Worm (Caenorhabditis elegans): ENCODE measurements around the gene C18A3.7.

The C18A3.7 gene

DNA sequence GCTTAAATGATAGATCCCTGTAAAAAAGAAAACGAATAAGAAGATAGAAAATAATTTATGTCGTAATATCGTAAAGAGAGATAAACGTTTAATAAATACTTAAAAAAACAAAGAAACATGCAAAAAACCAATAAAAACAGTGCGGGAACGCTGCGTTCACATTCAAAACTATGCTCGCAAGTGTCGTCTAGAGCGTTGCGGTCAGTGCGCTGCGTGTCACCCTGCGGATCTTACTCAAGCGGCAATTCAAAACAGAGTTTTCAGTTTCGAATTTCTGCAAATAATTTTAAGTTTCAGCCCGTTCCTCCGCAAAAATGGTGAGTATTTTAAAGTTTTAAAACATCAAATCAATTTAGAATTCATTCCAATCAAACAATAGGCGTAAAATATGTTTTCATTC is 15.4 kb downstream of the C18A3.7 start, which contains the start of the genes tiar-1 and lelo-4:
Gene tiar-1 (minus strand): TSS at position 17 of the 400 bp plus-strand sequence.
Gene lelo-4 (plus strand): TSS at position 118 of the 400 bp plus-strand sequence.
- TF ChIP-seq elt-1 (tag; optimal IDR thresholded peaks at IDR 0.05), result no peak
- peak; percentile 78 for TF ChIP-seq pha-4 (tag; optimal IDR thresholded peaks at IDR 0.05)
- TF ChIP-seq mdl-1 (tag; optimal IDR thresholded peaks at IDR 0.05), result no peak
- TF ChIP-seq nhr-237 (tag; optimal IDR thresholded peaks at IDR 0.05), result no peak
- TF ChIP-seq mml-1 (tag; optimal IDR thresholded peaks at IDR 0.05), result no peak
- TF ChIP-seq lin-39 (tag; optimal IDR thresholded peaks at IDR 0.05), result peak; percentile 48
- TF ChIP-seq nhr-11 (tag; optimal IDR thresholded peaks at IDR 0.05), result no peak
- TF ChIP-seq aly-2 (tag; optimal IDR thresholded peaks at IDR 0.05), result no peak
- no peak for TF ChIP-seq unc-62 (GFP tag; optimal IDR thresholded peaks at IDR 0.05)
- TF ChIP-seq ceh-82 (tag; optimal IDR thresholded peaks at IDR 0.05), result no peak
- no peak for TF ChIP-seq pqm-1 (tag; optimal IDR thresholded peaks at IDR 0.05)
- TF ChIP-seq ZK546.5 (tag; optimal IDR thresholded peaks at IDR 0.05), result peak; percentile 61
- TF ChIP-seq fkh-10 (GFP tag; optimal IDR thresholded peaks at IDR 0.05), result no peak
- no peak for TF ChIP-seq eor-1 (tag; optimal IDR thresholded peaks at IDR 0.05)
- TF ChIP-seq ztf-4 (tag; optimal IDR thresholded peaks at IDR 0.05), result no peak
- TF ChIP-seq lin-15B (tag; optimal IDR thresholded peaks at IDR 0.05), result peak; percentile 86
- no peak for TF ChIP-seq daf-12 (tag; optimal IDR thresholded peaks at IDR 0.05)
- no peak for TF ChIP-seq R02D3.7 (tag; optimal IDR thresholded peaks at IDR 0.05)
- no peak for TF ChIP-seq nhr-77 (tag; optimal IDR thresholded peaks at IDR 0.05)
- peak; percentile 76 for TF ChIP-seq nhr-25 (tag; optimal IDR thresholded peaks at IDR 0.05)
- TF ChIP-seq nhr-43 (tag; optimal IDR thresholded peaks at IDR 0.05; ENCODE audit: poor library complexity, severe bottlenecking), result peak; percentile 26
- TF ChIP-seq jun-1 (tag; optimal IDR thresholded peaks at IDR 0.05), result no peak
- TF ChIP-seq egl-5 (tag; optimal IDR thresholded peaks at IDR 0.05), result no peak
- TF ChIP-seq ceh-9 (tag; optimal IDR thresholded peaks at IDR 0.05), result no peak
- TF ChIP-seq ama-1 (optimal IDR thresholded peaks at IDR 0.05), result peak; percentile 61
- TF ChIP-seq elt-2 (tag; optimal IDR thresholded peaks at IDR 0.05), result peak; percentile 76
- no peak for TF ChIP-seq ceh-28 (tag; optimal IDR thresholded peaks at IDR 0.05)
- no peak for TF ChIP-seq nhr-12 (tag; optimal IDR thresholded peaks at IDR 0.05)
- TF ChIP-seq skn-1 (tag; optimal IDR thresholded peaks at IDR 0.05), result peak; percentile 12
- no peak for TF ChIP-seq ceh-16 (tag; optimal IDR thresholded peaks at IDR 0.05)
- TF ChIP-seq elt-3 (tag; optimal IDR thresholded peaks at IDR 0.05), result no peak
- TF ChIP-seq egl-27 (tag; optimal IDR thresholded peaks at IDR 0.05), result no peak
- no peak for TF ChIP-seq tbx-2 (tag; optimal IDR thresholded peaks at IDR 0.05)
- no peak for TF ChIP-seq zag-1 (tag; optimal IDR thresholded peaks at IDR 0.05)
- peak; percentile 47 for TF ChIP-seq hmg-11 (tag; optimal IDR thresholded peaks at IDR 0.05)
- no peak for TF ChIP-seq nhr-28 (tag; optimal IDR thresholded peaks at IDR 0.05)
- peak; percentile 66 for TF ChIP-seq nhr-23 (tag; optimal IDR thresholded peaks at IDR 0.05)
- peak; percentile 84 for TF ChIP-seq snpc-4 (tag; optimal IDR thresholded peaks at IDR 0.05)
- no peak for TF ChIP-seq lsy-12 (tag; optimal IDR thresholded peaks at IDR 0.05)
- TF ChIP-seq ztf-11 (tag; optimal IDR thresholded peaks at IDR 0.05), result no peak
- TF ChIP-seq sea-2 (GFP tag; optimal IDR thresholded peaks at IDR 0.05), result no peak
- no peak for TF ChIP-seq nhr-76 (tag; optimal IDR thresholded peaks at IDR 0.05)
- no peak for TF ChIP-seq fkh-2 (tag; optimal IDR thresholded peaks at IDR 0.05)
- peak; percentile 78 for TF ChIP-seq nfya-1 (tag; optimal IDR thresholded peaks at IDR 0.05; ENCODE audit: insufficient read depth)
- TF ChIP-seq nhr-67 (tag; optimal IDR thresholded peaks at IDR 0.05), result no peak
- TF ChIP-seq fos-1 (tag; optimal IDR thresholded peaks at IDR 0.05), result no peak
- TF ChIP-seq unc-39 (tag; optimal IDR thresholded peaks at IDR 0.05), result no peak

DNA sequence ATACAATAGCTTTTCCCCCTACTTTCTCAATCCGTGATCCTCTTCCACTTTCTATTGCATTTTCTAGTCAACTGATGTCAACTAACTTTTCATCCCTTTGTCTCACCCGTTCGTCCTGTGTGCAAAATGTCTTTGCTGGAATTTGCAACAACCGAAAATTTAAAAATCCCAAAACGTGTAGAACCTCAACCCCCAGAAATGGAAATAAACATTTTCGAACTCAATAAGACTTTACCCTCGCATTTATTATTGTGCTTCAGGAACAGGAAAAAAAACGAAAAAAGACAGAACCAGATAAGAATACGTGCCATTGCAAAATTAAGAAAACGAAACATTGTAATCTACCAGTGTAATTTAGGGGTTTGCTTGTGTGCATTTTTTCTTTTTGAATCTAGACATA is 18.1 kb downstream of the C18A3.7 start:
- no peak for TF ChIP-seq elt-3 (tag; optimal IDR thresholded peaks at IDR 0.05)
- TF ChIP-seq ztf-4 (tag; optimal IDR thresholded peaks at IDR 0.05), result peak; percentile 44
- TF ChIP-seq ztf-11 (tag; optimal IDR thresholded peaks at IDR 0.05), result no peak
- peak; percentile 22 for TF ChIP-seq elt-2 (tag; optimal IDR thresholded peaks at IDR 0.05)
- TF ChIP-seq mdl-1 (tag; optimal IDR thresholded peaks at IDR 0.05), result no peak
- TF ChIP-seq eor-1 (tag; optimal IDR thresholded peaks at IDR 0.05), result no peak
- TF ChIP-seq ama-1 (optimal IDR thresholded peaks at IDR 0.05), result peak; percentile 33
- no peak for TF ChIP-seq elt-1 (tag; optimal IDR thresholded peaks at IDR 0.05)
- no peak for TF ChIP-seq jun-1 (tag; optimal IDR thresholded peaks at IDR 0.05)

All from whole organism, L3 larva.